Worm (Caenorhabditis elegans) whole organism, early embryonic: ENCODE measurements around the gene pas-1.

Source experiments
- ama-1 ChIP-seq: fragments of 150-350 bp; optimal IDR thresholded peaks from 2 replicates; lab custom pipeline; 2014
- flt-1 ChIP-seq: fragments of 200-800 bp; sonication (Bioruptor generic); IDR thresholded peaks from 2 replicates; pipeline ENCODE4 v1.3.6; 2022; ENCODE audit warnings: missing genetic modification characterization, missing compliant biosample characterization
- hmbx-1 ChIP-seq: sonication (generic microtip); optimal IDR thresholded peaks from 2 replicates; lab custom pipeline; 2016; ENCODE audit warnings: mild to moderate bottlenecking, missing genetic modification characterization, missing compliant biosample characterization
- hnd-1 ChIP-seq: sonication (generic microtip); optimal IDR thresholded peaks from 2 replicates; lab custom pipeline; 2016; ENCODE audit warnings: missing genetic modification characterization, missing compliant biosample characterization
- tbx-37 ChIP-seq: fragments of 200-800 bp; sonication (Bioruptor generic); conservative IDR thresholded peaks from 2 replicates; pipeline ENCODE4 v1.3.6; 2022; ENCODE audit warnings: missing genetic modification reagents, missing genetic modification characterization, missing compliant biosample characterization
- tra-4 ChIP-seq: sonication (generic microtip); optimal IDR thresholded peaks from 2 replicates; lab custom pipeline; 2017; ENCODE audit warnings: missing genetic modification characterization, missing compliant biosample characterization

- TF ChIP-seq tra-4 (no peak), hnd-1 (no peak), ama-1 (lab: Kevin White, UChicago) (no peak), flt-1 (GFP tag; lab: Robert Waterston, UW) (no peak), tbx-37 (peak; percentile 59; the same call in 1 of the 2 replicates), hmbx-1 (tag; lab: Kevin White, UChicago) (no peak)
These were observed 850 bp upstream of the pas-1 start, which contains the start of gene rpoa-12 for ce11 chrV:14423268-14423667.
